Worm (Caenorhabditis elegans) whole organism, L4 larva: ENCODE measurements around the gene cls-3.
A peak's percentile ranks its signal among the peaks of the same experiment; 100 is the strongest.

Source experiments
- arid-1 ChIP-seq: fragments of 200-800 bp; sonication (Bioruptor generic); conservative IDR thresholded peaks from 2 replicates; pipeline ENCODE4 v1.3.6; 2022; ENCODE audit warnings: missing genetic modification reagents, missing genetic modification characterization, missing compliant biosample characterization
- ceh-28 ChIP-seq: fragments of 150-350 bp; optimal IDR thresholded peaks from 2 replicates; lab custom pipeline; 2014; ENCODE audit warnings: missing biosample characterization, missing genetic modification reagents, missing genetic modification characterization
- ctbp-1 ChIP-seq: fragments of 200-800 bp; sonication (Bioruptor generic); IDR thresholded peaks from 2 replicates; pipeline ENCODE4 v1.3.6; 2022; ENCODE audit warnings: missing genetic modification reagents, missing genetic modification characterization, missing compliant biosample characterization
- daf-12 ChIP-seq: fragments of 150-350 bp; optimal IDR thresholded peaks from 2 replicates; lab custom pipeline; 2014; ENCODE audit warnings: missing biosample characterization, missing genetic modification reagents, missing genetic modification characterization
- dmd-9 ChIP-seq: fragments of 200-800 bp; sonication (Bioruptor generic); IDR thresholded peaks from 2 replicates; pipeline ENCODE4 v1.3.6; 2022; ENCODE audit warnings: missing genetic modification reagents, missing genetic modification characterization, missing compliant biosample characterization
- dpl-1 ChIP-seq: fragments of 150-350 bp; optimal IDR thresholded peaks from 2 replicates; lab custom pipeline; 2014; ENCODE audit warnings: missing biosample characterization, missing genetic modification reagents, missing genetic modification characterization
- fos-1 ChIP-seq: fragments of 150-350 bp; optimal IDR thresholded peaks from 2 replicates; lab custom pipeline; 2014; ENCODE audit warnings: missing biosample characterization, missing genetic modification characterization
- gei-8 ChIP-seq: fragments of 200-800 bp; sonication (Bioruptor generic); optimal IDR thresholded peaks from 2 replicates; lab custom pipeline; 2018; ENCODE audit warnings: mild to moderate bottlenecking, missing genetic modification characterization, missing compliant biosample characterization
- hlh-30 ChIP-seq: sonication (generic microtip); optimal IDR thresholded peaks from 2 replicates; lab custom pipeline; 2017; ENCODE audit warnings: antibody characterized with exemption, mild to moderate bottlenecking, missing genetic modification characterization, missing compliant biosample characterization; ENCODE audit not compliant: insufficient read depth
- jun-1 ChIP-seq: fragments of 150-350 bp; optimal IDR thresholded peaks from 2 replicates; lab custom pipeline; 2014; ENCODE audit warnings: missing biosample characterization, missing genetic modification reagents, missing genetic modification characterization
- lin-38 ChIP-seq: fragments of 200-800 bp; sonication (Bioruptor generic); IDR thresholded peaks from 2 replicates; pipeline ENCODE4 v1.3.6; 2022; ENCODE audit warnings: missing genetic modification reagents, missing genetic modification characterization, missing compliant biosample characterization
- lir-3 ChIP-seq: sonication (generic microtip); optimal IDR thresholded peaks from 2 replicates; lab custom pipeline; 2016; ENCODE audit warnings: mild to moderate bottlenecking, missing genetic modification characterization, missing compliant biosample characterization
- lsy-2 ChIP-seq, 2 experiments: fragments of 150-350 bp in 1 of 2; sonication (generic microtip) in 1 of 2; optimal IDR thresholded peaks; 2 replicates each; lab custom pipeline; 2014 to 2017; ENCODE audit warnings: missing biosample characterization in 2 of 2, missing genetic modification characterization in 2 of 2
- madf-5 ChIP-seq, 2 experiments: fragments of 200-800 bp; sonication (Bioruptor generic); IDR thresholded peaks; 2 replicates each; pipeline ENCODE4 v1.3.6; 2022; ENCODE audit warnings: missing compliant biosample characterization in 2 of 2, missing genetic modification characterization in 2 of 2
- mes-2 ChIP-seq: sonication (generic microtip); optimal IDR thresholded peaks from 2 replicates; lab custom pipeline; 2016; ENCODE audit warnings: missing genotype, mild to moderate bottlenecking, missing genetic modification characterization, missing compliant biosample characterization; ENCODE audit not compliant: poor library complexity, severe bottlenecking
- mxl-2 ChIP-seq: fragments of 200-800 bp; sonication (Bioruptor generic); conservative IDR thresholded peaks from 2 replicates; pipeline ENCODE4 v1.3.6; 2022; ENCODE audit warnings: missing genetic modification reagents, missing genetic modification characterization, missing compliant biosample characterization
- nhr-11 ChIP-seq: fragments of 150-350 bp; optimal IDR thresholded peaks from 2 replicates; lab custom pipeline; 2014; ENCODE audit warnings: missing biosample characterization, missing genetic modification characterization
- nhr-237 ChIP-seq: sonication (generic microtip); optimal IDR thresholded peaks from 2 replicates; lab custom pipeline; 2017; ENCODE audit warnings: missing biosample characterization, missing genetic modification characterization
- nhr-28 ChIP-seq: fragments of 150-350 bp; optimal IDR thresholded peaks from 2 replicates; lab custom pipeline; 2014; ENCODE audit warnings: missing biosample characterization, missing genetic modification characterization
- nhr-6 ChIP-seq: fragments of 150-350 bp; optimal IDR thresholded peaks from 2 replicates; lab custom pipeline; 2014; ENCODE audit warnings: missing biosample characterization, missing genetic modification characterization
- nhr-77 ChIP-seq: fragments of 150-350 bp; optimal IDR thresholded peaks from 2 replicates; lab custom pipeline; 2014; ENCODE audit warnings: missing biosample characterization, missing genetic modification characterization
- pha-4 ChIP-seq, 2 experiments: fragments of 150-350 bp in 1 of 2; fragments of 200-800 bp in 1 of 2; sonication (Bioruptor generic) in 1 of 2; IDR thresholded peaks in 1 of 2; optimal IDR thresholded peaks in 1 of 2; 2 replicates each; pipeline versions ENCODE4 v1.3.6 to Lab custom; 2014 to 2022; ENCODE audit warnings: missing genetic modification characterization in 2 of 2, missing genetic modification reagents in 2 of 2, missing biosample characterization in 1 of 2, missing compliant biosample characterization in 1 of 2
- sdz-12 ChIP-seq: fragments of 200-800 bp; sonication (Bioruptor generic); optimal IDR thresholded peaks from 2 replicates; lab custom pipeline; 2018; ENCODE audit warnings: mild to moderate bottlenecking, missing genetic modification characterization, missing compliant biosample characterization
- snpc-4 ChIP-seq: fragments of 150-350 bp; optimal IDR thresholded peaks from 2 replicates; lab custom pipeline; 2014; ENCODE audit warnings: missing biosample characterization, missing genetic modification characterization
- unc-62 ChIP-seq, 3 experiments: fragments of 150-350 bp in 1 of 3; sonication (generic microtip); optimal IDR thresholded peaks in 2 of 3; peaks in 1 of 3; 1 replicate in 1 of 3; 2 replicates in 2 of 3; lab custom pipeline; 2014 to 2017; ENCODE audit warnings: missing biosample characterization in 3 of 3, missing genetic modification characterization in 3 of 3, missing genetic modification reagents in 3 of 3, missing genotype in 1 of 3
- zag-1 ChIP-seq: fragments of 150-350 bp; optimal IDR thresholded peaks from 2 replicates; lab custom pipeline; 2014; ENCODE audit warnings: missing biosample characterization, missing genetic modification characterization

Gene cls-3

DNA sequence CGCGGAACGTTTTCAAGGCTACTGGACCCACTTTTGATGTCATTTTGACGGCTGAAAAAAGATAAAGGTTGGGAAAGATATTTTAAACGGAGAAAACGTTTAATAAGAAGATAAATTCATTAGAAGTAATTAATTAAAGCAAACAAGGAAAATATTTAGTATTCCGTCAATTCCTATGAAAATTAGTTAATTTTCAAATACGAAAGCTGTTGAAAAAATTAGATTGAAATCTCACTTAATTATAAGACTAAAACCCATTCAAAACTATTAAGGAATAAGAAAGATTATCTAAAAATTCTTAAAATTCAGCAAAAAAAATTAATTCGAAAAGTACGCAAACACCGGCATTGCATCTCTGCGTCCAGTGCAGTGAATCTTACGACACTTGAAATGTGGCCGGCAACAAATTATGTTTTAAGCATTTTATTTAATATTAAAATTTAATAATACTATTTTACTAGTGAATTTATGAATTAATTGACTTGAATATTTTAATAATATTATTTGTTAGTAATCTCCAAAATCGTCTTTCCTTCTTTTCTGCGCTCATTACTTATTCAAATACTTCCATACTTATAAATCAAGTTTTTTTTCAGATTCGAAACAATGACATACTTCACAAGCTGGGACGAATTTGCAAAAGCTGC, 46.0 kb downstream of the cls-3 start, which contains the start of the genes ZK512.2 and ZK512.4:
TSS of gene ZK512.2 (minus strand) at position 51 of the 647 bp plus-strand sequence.
TSS of gene ZK512.4 (plus strand) at position 597 of the 647 bp plus-strand sequence.
- TF ChIP-seq lsy-2 (tag; optimal IDR thresholded peaks at IDR 0.05; lab: Kevin White, UChicago) (peak in 1 of 2 experiments; percentile 57), dpl-1 (GFP tag; lab: Kevin White, UChicago) (peak; percentile 41), nhr-237 (tag; lab: Kevin White, UChicago) (no peak), mes-2 (peak; percentile 60), hlh-30 (peak; percentile 10), arid-1 (GFP tag; lab: Robert Waterston, UW) (no peak)

DNA sequence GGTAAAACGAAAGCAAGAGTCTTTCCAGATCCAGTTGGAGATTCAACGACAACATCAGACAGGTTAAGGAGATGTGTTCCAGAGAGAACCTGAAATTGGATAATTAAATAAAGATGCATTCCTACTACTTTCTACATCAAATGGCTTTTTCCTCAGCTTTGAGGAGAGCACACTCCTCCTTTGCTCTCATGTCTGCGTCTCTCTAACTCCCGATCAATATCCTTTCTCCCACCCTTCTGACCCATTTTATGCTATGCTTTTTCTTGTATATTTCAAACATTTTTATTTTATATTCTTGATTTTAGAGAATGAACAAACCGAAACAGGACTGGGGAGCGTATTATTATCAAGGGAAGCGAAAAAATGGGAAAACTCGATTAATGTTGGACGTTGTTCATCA, 47.0 kb downstream of the cls-3 start, which contains the start of gene ZK512.11:
TSS of gene ZK512.11 (plus strand) at position 301 of the 400 bp plus-strand sequence.
- no peak for TF ChIP-seq gei-8
- TF ChIP-seq mes-2 = no peak
- no peak for TF ChIP-seq dpl-1 (GFP tag; lab: Kevin White, UChicago)
- no peak for TF ChIP-seq nhr-77 (tag; lab: Kevin White, UChicago)
- no peak for TF ChIP-seq nhr-28 (tag; lab: Kevin White, UChicago)
- TF ChIP-seq daf-12 (tag; lab: Kevin White, UChicago) = no peak

DNA sequence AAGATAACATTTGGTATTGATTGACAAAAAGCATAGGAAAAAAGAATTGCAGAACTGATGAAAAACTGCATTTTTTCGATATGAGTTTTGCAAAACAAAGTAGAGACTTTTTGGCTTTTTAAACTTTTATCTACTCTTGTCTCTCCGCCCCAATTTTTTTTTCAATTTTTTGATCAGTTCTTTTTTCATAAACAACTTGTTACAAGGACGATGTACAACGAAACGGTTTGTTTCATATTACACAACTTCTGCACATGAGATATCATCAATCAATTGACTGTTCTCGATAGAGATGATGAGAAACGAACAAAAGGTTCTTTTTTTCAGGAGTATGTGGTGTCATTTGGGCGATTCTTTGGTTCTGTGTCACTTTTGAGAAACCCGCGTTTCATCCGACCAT, 52.3 kb downstream of the cls-3 start, which contains the start of gene ZK512.7:
TSS of gene ZK512.7 (minus strand) at position 101 of the 400 bp plus-strand sequence.
- TF ChIP-seq mxl-2 (GFP tag; lab: Robert Waterston, UW) (no peak), unc-62 (GFP tag; optimal IDR thresholded peaks at IDR 0.05 in 1 of 2; lab: Kevin White, UChicago) (peak in 1 of 2 experiments; percentile 72), unc-62 (tag; optimal IDR thresholded peaks at IDR 0.05; lab: Kevin White, UChicago) (no peak)

DNA sequence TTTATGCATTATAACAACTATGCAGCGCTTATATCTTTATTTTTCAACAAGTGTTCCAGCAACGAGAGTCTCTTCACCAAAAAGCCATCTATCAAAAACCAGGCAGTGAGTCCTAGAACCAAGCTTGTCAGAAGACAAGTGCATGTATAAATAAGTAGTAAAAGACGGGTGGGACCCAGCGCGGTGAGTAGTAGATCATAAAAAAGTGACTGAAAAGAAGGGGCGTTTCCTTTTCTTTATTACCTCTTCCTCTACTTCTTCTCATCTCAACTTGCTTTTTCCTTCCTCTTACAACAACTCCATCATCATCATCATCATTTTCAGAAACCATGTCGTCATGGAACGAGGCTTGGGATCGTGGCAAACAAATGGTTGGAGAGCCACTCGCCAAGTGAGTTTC, 54.3 kb downstream of the cls-3 start, which contains the start of gene eat-4:
TSS of gene eat-4 (plus strand) at position 301 of the 400 bp plus-strand sequence.
- TF ChIP-seq nhr-11 = no peak
- TF ChIP-seq sdz-12 (GFP tag; lab: Kevin White, UChicago) = no peak
- TF ChIP-seq lin-38 = no peak
- no peak for TF ChIP-seq zag-1 (tag; lab: Kevin White, UChicago)
- TF ChIP-seq ceh-28 (tag; lab: Kevin White, UChicago) = no peak
- no peak for TF ChIP-seq nhr-6 (tag; lab: Kevin White, UChicago)
- TF ChIP-seq ctbp-1 (GFP tag; lab: Robert Waterston, UW) = no peak
- TF ChIP-seq jun-1 (tag; lab: Kevin White, UChicago) = no peak
- TF ChIP-seq snpc-4 = no peak
- no peak for TF ChIP-seq madf-5 (GFP tag; IDR thresholded peaks at IDR 0.05; lab: Robert Waterston, UW)
- TF ChIP-seq dmd-9 = no peak
- TF ChIP-seq fos-1 (tag; lab: Kevin White, UChicago) = no peak
- TF ChIP-seq lir-3 (tag; lab: Kevin White, UChicago) = no peak
- TF ChIP-seq gei-8 = no peak
- TF ChIP-seq pha-4 (GFP tag; IDR thresholded peaks at IDR 0.05; lab: Robert Waterston, UW) = no peak
- no peak for TF ChIP-seq pha-4 (tag; optimal IDR thresholded peaks at IDR 0.05; lab: Kevin White, UChicago)
